Fruit fly (Drosophila melanogaster): ENCODE results near the gene HipHop.

- TF ChIP-seq CG8478 (optimal IDR thresholded peaks at IDR 0.05) (no peak), CTCF (optimal IDR thresholded peaks at IDR 0.05) (no peak)
Measured at dm6 chr3L:18839996-18840369, 19.0 kb downstream of the HipHop start.
